Fruit fly (Drosophila melanogaster): ENCODE data around the gene RhoGAP92B.

RhoGAP92B gene

dm6 chr3R:19904865-19905373 lies at the start of gene RhoGAP92B, which contains the start of gene Surf6 (continued):
- TF ChIP-seq kah (GFP tag; optimal IDR thresholded peaks at IDR 0.05) = peak; percentile 73
- no peak for TF ChIP-seq Abd-B (GFP tag; optimal IDR thresholded peaks at IDR 0.05)
- peak; percentile 22 for TF ChIP-seq crc (GFP tag; optimal IDR thresholded peaks at IDR 0.05)
- peak; percentile 58; the same call in 1 of the 2 replicates for TF ChIP-seq lmd (GFP tag; IDR thresholded peaks at IDR 0.05)
- TF ChIP-seq CoRest (tag; optimal IDR thresholded peaks at IDR 0.05) = peak; percentile 66
- no peak for TF ChIP-seq lov (optimal IDR thresholded peaks at IDR 0.05)
- TF ChIP-seq lov (GFP tag; IDR thresholded peaks at IDR 0.05) = no peak
- no peak for TF ChIP-seq Trl (optimal IDR thresholded peaks at IDR 0.05)
- TF ChIP-seq Trl (GFP tag; optimal IDR thresholded peaks at IDR 0.05) = peak; percentile 77
- TF ChIP-seq CG3726 (GFP tag; IDR thresholded peaks at IDR 0.05) = 0 out of 3 replicates have a peak, but pooled peaks have one; percentile 17
- TF ChIP-seq kni (GFP tag; optimal IDR thresholded peaks at IDR 0.05) = peak; percentile 39
- peak; percentile 19; the same call in 1 of the 2 replicates for TF ChIP-seq ttk (GFP tag; IDR thresholded peaks at IDR 0.05)
- TF ChIP-seq usp (GFP tag; optimal IDR thresholded peaks at IDR 0.05) = no peak
- TF ChIP-seq Nf-YA (GFP tag; IDR thresholded peaks at IDR 0.05) = no peak
- no peak for TF ChIP-seq CG31388 (GFP tag; optimal IDR thresholded peaks at IDR 0.05)
- peak; percentile 46 for TF ChIP-seq Blimp-1 (GFP tag; optimal IDR thresholded peaks at IDR 0.05)
- peak; percentile 60 for TF ChIP-seq BEAF-32 (GFP tag; optimal IDR thresholded peaks at IDR 0.05)
- peak; percentile 96 for TF ChIP-seq sens (GFP tag)
- TF ChIP-seq tll (GFP tag; optimal IDR thresholded peaks at IDR 0.05) = no peak
- peak; percentile 71 for TF ChIP-seq lilli (GFP tag; optimal IDR thresholded peaks at IDR 0.05)
- TF ChIP-seq CG11085 (GFP tag; IDR thresholded peaks at IDR 0.05) = no peak
- no peak for TF ChIP-seq eve (GFP tag; optimal IDR thresholded peaks at IDR 0.05)
- TF ChIP-seq sug (tag; optimal IDR thresholded peaks at IDR 0.05) = peak; percentile 69
- no peak for TF ChIP-seq Hey (tag; optimal IDR thresholded peaks at IDR 0.05)
- no peak for TF ChIP-seq z (GFP tag; IDR thresholded peaks at IDR 0.05)
- TF ChIP-seq CG8388 (GFP tag; optimal IDR thresholded peaks at IDR 0.05) = no peak
- TF ChIP-seq CTCF (GFP tag; optimal IDR thresholded peaks at IDR 0.05) = peak; percentile 47
- peak; percentile 55 for TF ChIP-seq CG12299 (tag; optimal IDR thresholded peaks at IDR 0.05)
- peak; percentile 78 for TF ChIP-seq CG13287 (GFP tag; IDR thresholded peaks at IDR 0.05; ENCODE audit: partially characterized antibody)
- peak; percentile 22 for TF ChIP-seq CG12071 (GFP tag; optimal IDR thresholded peaks at IDR 0.05)
- TF ChIP-seq lbe (GFP tag; optimal IDR thresholded peaks at IDR 0.05) = peak; percentile 17
- no peak for TF ChIP-seq slou (GFP tag; optimal IDR thresholded peaks at IDR 0.05)
- no peak for TF ChIP-seq cad (GFP tag; optimal IDR thresholded peaks at IDR 0.05)
- TF ChIP-seq dmrt11E (tag; optimal IDR thresholded peaks at IDR 0.05) = peak; percentile 50
- no peak for TF ChIP-seq Sox102F (GFP tag; optimal IDR thresholded peaks at IDR 0.05)
- TF ChIP-seq ssp (GFP tag; IDR thresholded peaks at IDR 0.05) = 0 out of 2 replicates have a peak, but pooled peaks have one; percentile 20
- no peak for TF ChIP-seq gce (GFP tag; IDR thresholded peaks at IDR 0.05)
- no peak for TF ChIP-seq bowl (GFP tag; IDR thresholded peaks at IDR 0.05)
- peak; percentile 63 for TF ChIP-seq gcm (GFP tag; optimal IDR thresholded peaks at IDR 0.05)
- TF ChIP-seq HmgD (GFP tag; optimal IDR thresholded peaks at IDR 0.05) = peak; percentile 74
- peak; percentile 17 for TF ChIP-seq CG1602 (GFP tag; optimal IDR thresholded peaks at IDR 0.05)
- no peak for TF ChIP-seq CG4730 (GFP tag; IDR thresholded peaks at IDR 0.05)
- TF ChIP-seq CG10321 (GFP tag; IDR thresholded peaks at IDR 0.05) = no peak
- peak; percentile 45 for TF ChIP-seq pum (GFP tag; optimal IDR thresholded peaks at IDR 0.05)
- no peak for TF ChIP-seq jigr1 (GFP tag; IDR thresholded peaks at IDR 0.05)
- TF ChIP-seq CG10462 (GFP tag; optimal IDR thresholded peaks at IDR 0.05) = peak; percentile 53
- TF ChIP-seq Mrtf (GFP tag; IDR thresholded peaks at IDR 0.05) = no peak
- TF ChIP-seq phol (tag; optimal IDR thresholded peaks at IDR 0.05) = peak; percentile 77
- TF ChIP-seq oc (tag; optimal IDR thresholded peaks at IDR 0.05) = no peak
- no peak for TF ChIP-seq B-H1 (GFP tag; IDR thresholded peaks at IDR 0.05)
- TF ChIP-seq CG34422 (GFP tag; IDR thresholded peaks at IDR 0.05) = no peak
- peak; percentile 51 for TF ChIP-seq CG30020 (tag; optimal IDR thresholded peaks at IDR 0.05)

Measured in whole organism, embryonic.